Worm (Caenorhabditis elegans): ENCODE data around the gene Y62H9A.12.

DNA sequence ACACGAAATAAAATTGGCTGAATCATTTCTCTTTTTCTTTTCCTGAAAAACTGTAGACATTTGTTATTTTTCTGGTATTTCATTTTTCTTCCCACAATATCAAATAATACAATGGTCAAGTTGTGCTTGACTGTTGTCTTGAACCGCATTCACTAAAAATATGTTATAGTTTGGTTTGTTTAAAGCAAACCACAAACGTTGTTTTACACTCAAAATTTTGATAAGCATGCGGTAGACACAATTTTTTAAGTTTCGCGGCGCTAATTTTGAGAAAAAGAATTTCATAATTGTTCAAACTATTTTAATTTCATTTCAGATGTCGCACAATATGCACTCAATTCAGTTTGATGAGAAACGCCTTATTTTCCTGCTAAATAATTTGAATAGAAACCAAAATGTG lies 41.2 kb downstream of the Y62H9A.12 start, which contains the start of gene T08D10.3:
- TF ChIP-seq cog-1 (tag; optimal IDR thresholded peaks at IDR 0.05), result no peak
- no peak for TF ChIP-seq flt-1 (GFP tag; IDR thresholded peaks at IDR 0.05)
- TF ChIP-seq T22C8.4 (GFP tag; IDR thresholded peaks at IDR 0.05), result no peak
- no peak for TF ChIP-seq med-1 (GFP tag; optimal IDR thresholded peaks at IDR 0.05; ENCODE audit: insufficient read depth)
- no peak for TF ChIP-seq ztf-29 (GFP tag; IDR thresholded peaks at IDR 0.05)

Measured in whole organism, midembryonic.